Worm (Caenorhabditis elegans): ENCODE measurements around the gene comt-4.

DNA sequence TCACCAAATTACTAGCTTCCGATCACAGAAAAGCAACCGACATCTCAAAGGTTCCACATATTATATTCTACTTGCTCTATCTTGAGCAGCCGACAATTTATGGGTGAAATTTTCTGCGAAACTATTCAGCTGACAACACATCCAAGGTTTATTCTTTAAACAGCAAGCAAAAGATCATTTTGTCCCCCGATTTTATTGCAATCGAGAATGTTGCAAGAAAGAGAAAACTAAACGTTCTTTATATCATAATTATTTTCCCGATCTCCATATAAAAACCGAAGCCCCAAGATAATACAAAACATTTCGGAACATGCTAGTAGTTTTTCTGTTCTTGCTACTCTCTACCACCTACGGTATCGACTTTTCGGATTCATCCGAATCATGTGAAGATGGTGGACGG is 45.8 kb upstream of the comt-4 start, which contains the start of gene clec-207:
- TF ChIP-seq ama-1 (optimal IDR thresholded peaks at IDR 0.05) = no peak
- no peak for TF ChIP-seq nhr-129 (tag; optimal IDR thresholded peaks at IDR 0.05)
- no peak for TF ChIP-seq elt-1 (tag; optimal IDR thresholded peaks at IDR 0.05)
- no peak for TF ChIP-seq unc-62 (GFP tag; optimal IDR thresholded peaks at IDR 0.05)
- no peak for TF ChIP-seq C34F6.9 (tag; optimal IDR thresholded peaks at IDR 0.05)

All from whole organism, L2 larva.